Fruit fly (Drosophila melanogaster) whole organism, wandering third instar larva: ENCODE data around the gene Dnali1.
A peak's percentile ranks its signal among the peaks of the same experiment; 100 is the strongest.

Experiments
- Abd-B ChIP-seq: fragments of >200 bp; optimal IDR thresholded peaks from 2 replicates; lab custom pipeline; 2017; ENCODE audit warnings: missing biosample characterization, missing genetic modification characterization
- CG9705 ChIP-seq: fragments of 200-800 bp; sonication (Bioruptor generic); optimal IDR thresholded peaks from 2 replicates; lab custom pipeline; 2018; ENCODE audit warnings: missing biosample characterization, mild to moderate bottlenecking, missing genetic modification characterization
- Dfd ChIP-seq: fragments of >200 bp; optimal IDR thresholded peaks from 2 replicates; lab custom pipeline; 2017; ENCODE audit warnings: missing biosample characterization, missing genetic modification characterization
- Dif ChIP-seq: fragments of 200-275, 200-300 bp; sonication (Bioruptor generic); optimal IDR thresholded peaks from 2 replicates; lab custom pipeline; 2018; ENCODE audit warnings: missing biosample characterization, missing genetic modification characterization; ENCODE audit not compliant: partially characterized antibody
- Hr83 ChIP-seq: fragments of 200-300 bp; sonication (Bioruptor generic); optimal IDR thresholded peaks from 2 replicates; lab custom pipeline; 2016; ENCODE audit warnings: missing biosample characterization, mild to moderate bottlenecking, missing genetic modification characterization, moderate library complexity; ENCODE audit not compliant: poor library complexity, severe bottlenecking
- Myc ChIP-seq: fragments of >200 bp; optimal IDR thresholded peaks from 2 replicates; lab custom pipeline; 2017
- N ChIP-seq: fragments of >200 bp; optimal IDR thresholded peaks from 2 replicates; lab custom pipeline; 2018; ENCODE audit warnings: missing biosample characterization, missing external identifiers, missing genetic modification characterization
- OdsH ChIP-seq: fragments of 200-800 bp; sonication (Bioruptor generic); optimal IDR thresholded peaks from 2 replicates; lab custom pipeline; 2016; ENCODE audit warnings: missing biosample characterization, mild to moderate bottlenecking, missing genetic modification characterization
- h ChIP-seq: fragments of 200-800 bp; sonication (Bioruptor generic); optimal IDR thresholded peaks from 3 replicates; lab custom pipeline; 2016; ENCODE audit warnings: missing biosample characterization, mild to moderate bottlenecking, missing genetic modification characterization
- pan ChIP-seq: fragments of >200 bp; optimal IDR thresholded peaks from 2 replicates; lab custom pipeline; 2017
- psq ChIP-seq: fragments of 200-800 bp; sonication (Bioruptor generic); optimal IDR thresholded peaks from 3 replicates; lab custom pipeline; 2017; ENCODE audit warnings: missing biosample characterization, mild to moderate bottlenecking, missing genetic modification characterization, moderate library complexity
- sage ChIP-seq: fragments of 200-800 bp; sonication (Bioruptor generic); optimal IDR thresholded peaks from 2 replicates; lab custom pipeline; 2016; ENCODE audit warnings: missing biosample characterization, mild to moderate bottlenecking, missing genetic modification characterization

dm6 chr3R:11868562-11868961, 24.5 kb downstream of the Dnali1 start:
- no peak for TF ChIP-seq h (GFP tag; lab: Kevin White, UChicago)
- TF ChIP-seq sage (GFP tag; lab: Kevin White, UChicago), result no peak
- no peak for TF ChIP-seq OdsH (GFP tag; lab: Kevin White, UChicago)
- TF ChIP-seq pan (lab: Kevin White, UChicago), result no peak
- TF ChIP-seq psq (GFP tag; lab: Kevin White, UChicago), result no peak
- peak; percentile 61 for TF ChIP-seq Dif (GFP tag; lab: Kevin White, UChicago)
- no peak for TF ChIP-seq Abd-B (GFP tag; lab: Kevin White, UChicago)
- TF ChIP-seq Myc (lab: Kevin White, UChicago), result no peak
- TF ChIP-seq Hr83, result no peak
- no peak for TF ChIP-seq Dfd (GFP tag; lab: Kevin White, UChicago)
- TF ChIP-seq N, result peak; percentile 9
- TF ChIP-seq CG9705, result no peak
